Worm (Caenorhabditis elegans) whole organism, midembryonic: ENCODE measurements around the gene T19H12.2.

Experiments
- T22C8.4 ChIP-seq: fragments of 200-800 bp; sonication (Bioruptor generic); IDR thresholded peaks from 2 replicates; pipeline ENCODE4 v1.3.6; 2022; ENCODE audit warnings: missing genetic modification characterization, missing compliant biosample characterization
- cog-1 ChIP-seq: sonication (generic microtip); optimal IDR thresholded peaks from 2 replicates; lab custom pipeline; 2016; ENCODE audit warnings: missing genetic modification characterization, missing compliant biosample characterization
- flt-1 ChIP-seq: fragments of 200-800 bp; sonication (Bioruptor generic); IDR thresholded peaks from 2 replicates; pipeline ENCODE4 v1.3.6; 2022; ENCODE audit warnings: missing genetic modification characterization, missing compliant biosample characterization
- klf-2 ChIP-seq: fragments of 200-800 bp; sonication (Bioruptor generic); conservative IDR thresholded peaks from 2 replicates; pipeline ENCODE4 v1.3.6; 2022; ENCODE audit warnings: missing genetic modification reagents, missing genetic modification characterization, missing compliant biosample characterization
- med-1 ChIP-seq: sonication (generic microtip); optimal IDR thresholded peaks from 2 replicates; lab custom pipeline; 2017; ENCODE audit warnings: missing genetic modification characterization, mild to moderate bottlenecking, missing compliant biosample characterization, antibody characterized with exemption, missing genetic modification reagents; ENCODE audit not compliant: insufficient read depth
- ref-1 ChIP-seq: fragments of 200-800 bp; sonication (Bioruptor generic); conservative IDR thresholded peaks from 2 replicates; pipeline ENCODE4 v1.3.6; 2022; ENCODE audit warnings: missing genetic modification reagents, missing genetic modification characterization, missing compliant biosample characterization
- tab-1 ChIP-seq: fragments of 200-800 bp; sonication (Bioruptor generic); IDR thresholded peaks from 2 replicates; pipeline ENCODE4 v1.3.6; 2022; ENCODE audit warnings: missing genetic modification characterization, missing compliant biosample characterization
- ztf-23 ChIP-seq: fragments of 200-800 bp; sonication (Bioruptor generic); IDR thresholded peaks from 2 replicates; pipeline ENCODE4 v1.3.6; 2022; ENCODE audit warnings: missing genetic modification reagents, missing genetic modification characterization, missing compliant biosample characterization
- ztf-29 ChIP-seq: fragments of 200-800 bp; sonication (Bioruptor generic); IDR thresholded peaks from 2 replicates; pipeline ENCODE4 v1.3.6; 2022; ENCODE audit warnings: missing genetic modification reagents, missing genetic modification characterization, missing compliant biosample characterization

T19H12.2 gene

ce11 chrV:4879251-4879650, 11.0 kb upstream of the T19H12.2 start, which contains the start of gene T19H12.15:
Gene T19H12.15 (minus strand): TSS chrV:4879351.
- TF ChIP-seq klf-2 (GFP tag; lab: Robert Waterston, UW) = no peak
- TF ChIP-seq med-1 (GFP tag; lab: Kevin White, UChicago) = no peak
- TF ChIP-seq flt-1 (GFP tag; lab: Robert Waterston, UW) = no peak
- no peak for TF ChIP-seq tab-1
- TF ChIP-seq ref-1 (GFP tag; lab: Robert Waterston, UW) = no peak

- no peak for TF ChIP-seq flt-1 (GFP tag; lab: Robert Waterston, UW)
- TF ChIP-seq cog-1 (tag; lab: Kevin White, UChicago) = no peak
- no peak for TF ChIP-seq ref-1 (GFP tag; lab: Robert Waterston, UW)
- TF ChIP-seq ztf-29 (GFP tag; lab: Robert Waterston, UW) = no peak
- no peak for TF ChIP-seq med-1 (GFP tag; lab: Kevin White, UChicago)
- TF ChIP-seq ztf-23 (GFP tag; lab: Robert Waterston, UW) = no peak
- TF ChIP-seq klf-2 (GFP tag; lab: Robert Waterston, UW) = no peak
- no peak for TF ChIP-seq T22C8.4 (GFP tag; lab: Robert Waterston, UW)
These were observed 8.9 kb upstream of the T19H12.2 start, which contains the start of gene str-32 for ce11 chrV:4881377-4881776. Gene str-32 (minus strand): TSS chrV:4881477.

- TF ChIP-seq klf-2 (GFP tag; lab: Robert Waterston, UW) = no peak
- TF ChIP-seq tab-1 = no peak
- TF ChIP-seq flt-1 (GFP tag; lab: Robert Waterston, UW) = no peak
- no peak for TF ChIP-seq ztf-23 (GFP tag; lab: Robert Waterston, UW)
- no peak for TF ChIP-seq med-1 (GFP tag; lab: Kevin White, UChicago)
- TF ChIP-seq T22C8.4 (GFP tag; lab: Robert Waterston, UW) = no peak
- TF ChIP-seq ztf-29 (GFP tag; lab: Robert Waterston, UW) = no peak
- TF ChIP-seq cog-1 (tag; lab: Kevin White, UChicago) = no peak
- TF ChIP-seq ref-1 (GFP tag; lab: Robert Waterston, UW) = no peak
These were observed 5.7 kb upstream of the T19H12.2 start, which contains the start of gene T19H12.12 for ce11 chrV:4884490-4884889. Gene T19H12.12 (plus strand): TSS chrV:4884790.

ce11 chrV:4885372-4885771, 4.9 kb upstream of the T19H12.2 start, which contains the start of gene T19H12.3:
Gene T19H12.3 (plus strand): TSS chrV:4885672.
- no peak for TF ChIP-seq ztf-23 (GFP tag; lab: Robert Waterston, UW)
- no peak for TF ChIP-seq tab-1
- no peak for TF ChIP-seq ztf-29 (GFP tag; lab: Robert Waterston, UW)
- no peak for TF ChIP-seq cog-1 (tag; lab: Kevin White, UChicago)
- TF ChIP-seq med-1 (GFP tag; lab: Kevin White, UChicago) = no peak
- no peak for TF ChIP-seq ref-1 (GFP tag; lab: Robert Waterston, UW)
- no peak for TF ChIP-seq flt-1 (GFP tag; lab: Robert Waterston, UW)
- no peak for TF ChIP-seq klf-2 (GFP tag; lab: Robert Waterston, UW)
- TF ChIP-seq T22C8.4 (GFP tag; lab: Robert Waterston, UW) = no peak

ce11 chrV:4889477-4889876, 752 bp upstream of the T19H12.2 start, which contains the start of gene ugt-12:
Gene ugt-12 (minus strand): TSS chrV:4889629.
- TF ChIP-seq cog-1 (tag; lab: Kevin White, UChicago) (no peak), ztf-23 (GFP tag; lab: Robert Waterston, UW) (no peak), klf-2 (GFP tag; lab: Robert Waterston, UW) (no peak), flt-1 (GFP tag; lab: Robert Waterston, UW) (no peak), tab-1 (no peak)

ce11 chrV:4890781-4891180, 552 bp downstream of the T19H12.2 start:
- TF ChIP-seq tab-1 (0 out of 2 replicates have a peak, but pooled peaks have one; percentile 39), ztf-23 (GFP tag; lab: Robert Waterston, UW) (no peak)

ce11 chrV:4891305-4891704, 1.1 kb downstream of the T19H12.2 start:
- TF ChIP-seq T22C8.4 (GFP tag; lab: Robert Waterston, UW) (no peak), ztf-29 (GFP tag; lab: Robert Waterston, UW) (no peak), ztf-23 (GFP tag; lab: Robert Waterston, UW) (no peak), cog-1 (tag; lab: Kevin White, UChicago) (no peak), klf-2 (GFP tag; lab: Robert Waterston, UW) (no peak), med-1 (GFP tag; lab: Kevin White, UChicago) (no peak), tab-1 (no peak), flt-1 (GFP tag; lab: Robert Waterston, UW) (no peak), ref-1 (GFP tag; lab: Robert Waterston, UW) (no peak)

ce11 chrV:4894971-4895370, 4.7 kb downstream of the T19H12.2 start, which contains the start of gene ugt-11:
Gene ugt-11 (minus strand): TSS chrV:4895071.
- TF ChIP-seq cog-1 (tag; lab: Kevin White, UChicago) (no peak), klf-2 (GFP tag; lab: Robert Waterston, UW) (no peak), flt-1 (GFP tag; lab: Robert Waterston, UW) (no peak), med-1 (GFP tag; lab: Kevin White, UChicago) (no peak), ztf-29 (GFP tag; lab: Robert Waterston, UW) (no peak)

- TF ChIP-seq klf-2 (GFP tag; lab: Robert Waterston, UW) (no peak), flt-1 (GFP tag; lab: Robert Waterston, UW) (no peak), cog-1 (tag; lab: Kevin White, UChicago) (no peak), med-1 (GFP tag; lab: Kevin White, UChicago) (no peak), T22C8.4 (GFP tag; lab: Robert Waterston, UW) (no peak), ztf-23 (GFP tag; lab: Robert Waterston, UW) (no peak), ztf-29 (GFP tag; lab: Robert Waterston, UW) (no peak), tab-1 (no peak), ref-1 (GFP tag; lab: Robert Waterston, UW) (no peak)
These were observed 5.5 kb downstream of the T19H12.2 start, which contains the start of gene ugt-9 for ce11 chrV:4895744-4896143. Gene ugt-9 (plus strand): TSS chrV:4896048.
